Fruit fly (Drosophila melanogaster) whole organism, wandering third instar larva: ENCODE results near the gene CG13721.
A peak's percentile ranks its signal among the peaks of the same experiment; 100 is the strongest.

Source experiments
- Abd-B ChIP-seq: fragments of >200 bp; optimal IDR thresholded peaks from 2 replicates; lab custom pipeline; 2017; ENCODE audit warnings: missing biosample characterization, missing genetic modification characterization
- CG32264 ChIP-seq: fragments of 200-800 bp; sonication (Bioruptor generic); optimal IDR thresholded peaks from 2 replicates; lab custom pipeline; 2016; ENCODE audit warnings: missing biosample characterization, missing genetic modification characterization
- CG9705 ChIP-seq: fragments of 200-800 bp; sonication (Bioruptor generic); optimal IDR thresholded peaks from 2 replicates; lab custom pipeline; 2018; ENCODE audit warnings: missing biosample characterization, mild to moderate bottlenecking, missing genetic modification characterization
- CrebA ChIP-seq: fragments of 200-800 bp; sonication (Bioruptor generic); optimal IDR thresholded peaks from 2 replicates; lab custom pipeline; 2016; ENCODE audit warnings: missing biosample characterization, mild to moderate bottlenecking, missing genetic modification characterization, borderline replicate concordance
- Dif ChIP-seq: fragments of 200-275, 200-300 bp; sonication (Bioruptor generic); optimal IDR thresholded peaks from 2 replicates; lab custom pipeline; 2018; ENCODE audit warnings: missing biosample characterization, missing genetic modification characterization; ENCODE audit not compliant: partially characterized antibody
- GATAd ChIP-seq: sonication (Bioruptor generic); optimal IDR thresholded peaks from 2 replicates; lab custom pipeline; 2016; ENCODE audit warnings: missing biosample characterization, missing genetic modification characterization
- HLH106 ChIP-seq: fragments of 200-800 bp; optimal IDR thresholded peaks from 3 replicates; lab custom pipeline; 2019; ENCODE audit warnings: missing biosample characterization, mild to moderate bottlenecking, missing genetic modification characterization, moderate library complexity
- Hnf4 ChIP-seq: fragments of 200-800 bp; sonication (Bioruptor generic); optimal IDR thresholded peaks from 2 replicates; lab custom pipeline; 2016; ENCODE audit warnings: missing biosample characterization, mild to moderate bottlenecking, missing genetic modification characterization
- Hr78 ChIP-seq: fragments of >200 bp; optimal IDR thresholded peaks from 2 replicates; lab custom pipeline; 2017; ENCODE audit warnings: missing biosample characterization, missing genetic modification characterization
- Hr83 ChIP-seq: fragments of 200-300 bp; sonication (Bioruptor generic); optimal IDR thresholded peaks from 2 replicates; lab custom pipeline; 2016; ENCODE audit warnings: missing biosample characterization, mild to moderate bottlenecking, missing genetic modification characterization, moderate library complexity; ENCODE audit not compliant: poor library complexity, severe bottlenecking
- Jra ChIP-seq: sonication (Bioruptor generic); optimal IDR thresholded peaks from 2 replicates; lab custom pipeline; 2016; ENCODE audit warnings: missing biosample characterization, missing genetic modification characterization
- Mio ChIP-seq: sonication (Bioruptor generic); optimal IDR thresholded peaks from 2 replicates; lab custom pipeline; 2016; ENCODE audit warnings: missing biosample characterization, missing genetic modification characterization
- Myc ChIP-seq: fragments of >200 bp; optimal IDR thresholded peaks from 2 replicates; lab custom pipeline; 2017
- OdsH ChIP-seq: fragments of 200-800 bp; sonication (Bioruptor generic); optimal IDR thresholded peaks from 2 replicates; lab custom pipeline; 2016; ENCODE audit warnings: missing biosample characterization, mild to moderate bottlenecking, missing genetic modification characterization
- Rel ChIP-seq, 2 experiments: fragments of 200-800 bp; sonication (Bioruptor generic) in 1 of 2; optimal IDR thresholded peaks; 2 replicates in 1 of 2; 3 replicates in 1 of 2; lab custom pipeline; 2016 to 2019; ENCODE audit warnings: mild to moderate bottlenecking in 2 of 2, missing biosample characterization in 2 of 2, missing genetic modification characterization in 2 of 2, moderate library complexity in 1 of 2
- Sp1 ChIP-seq: fragments of 200-800 bp; sonication (Bioruptor generic); optimal IDR thresholded peaks from 3 replicates; lab custom pipeline; 2019; ENCODE audit warnings: missing biosample characterization, mild to moderate bottlenecking, missing genetic modification characterization, moderate library complexity
- Vsx2 ChIP-seq: fragments of 200-300, 225-300 bp; sonication (Bioruptor generic); optimal IDR thresholded peaks from 2 replicates; lab custom pipeline; 2018; ENCODE audit warnings: missing biosample characterization, missing genetic modification characterization; ENCODE audit not compliant: partially characterized antibody
- br ChIP-seq: fragments of 200-800 bp; sonication (Bioruptor generic); optimal IDR thresholded peaks from 2 replicates; lab custom pipeline; 2016; ENCODE audit warnings: missing biosample characterization, missing genetic modification characterization
- brk ChIP-seq: fragments of 200-800 bp; sonication (Bioruptor generic); optimal IDR thresholded peaks from 2 replicates; lab custom pipeline; 2016; ENCODE audit warnings: missing biosample characterization, mild to moderate bottlenecking, missing genetic modification characterization
- dl ChIP-seq, 2 experiments: fragments of 175-275, 200-275 bp in 1 of 2; fragments of 200-275 bp in 1 of 2; sonication (Bioruptor generic); optimal IDR thresholded peaks; lab custom pipeline; 2018; ENCODE audit warnings: mild to moderate bottlenecking in 2 of 2, missing biosample characterization in 2 of 2, missing genetic modification characterization in 2 of 2, moderate library complexity in 2 of 2; ENCODE audit not compliant: partially characterized antibody in 2 of 2, insufficient read depth in 1 of 2
- dmrt93B ChIP-seq: fragments of 200-800 bp; sonication (Bioruptor generic); optimal IDR thresholded peaks from 2 replicates; lab custom pipeline; 2018; ENCODE audit warnings: missing biosample characterization, mild to moderate bottlenecking, missing genetic modification characterization
- dsf ChIP-seq: sonication (Bioruptor generic); optimal IDR thresholded peaks from 2 replicates; lab custom pipeline; 2016; ENCODE audit warnings: missing biosample characterization, missing genetic modification characterization, borderline replicate concordance
- ey ChIP-seq: fragments of 200-800 bp; sonication (Bioruptor generic); optimal IDR thresholded peaks from 2 replicates; lab custom pipeline; 2016; ENCODE audit warnings: missing biosample characterization, missing genetic modification characterization
- foxo ChIP-seq, 2 experiments: fragments of 200-800 bp; sonication (Bioruptor generic); optimal IDR thresholded peaks; 2 replicates in 1 of 2; 3 replicates in 1 of 2; lab custom pipeline; 2016 to 2017; ENCODE audit warnings: missing biosample characterization in 2 of 2, missing genetic modification characterization in 2 of 2
- fru ChIP-seq: fragments of 200-800 bp; sonication (Bioruptor generic); optimal IDR thresholded peaks from 3 replicates; lab custom pipeline; 2016; ENCODE audit warnings: missing biosample characterization, mild to moderate bottlenecking, missing genetic modification characterization
- h ChIP-seq: fragments of 200-800 bp; sonication (Bioruptor generic); optimal IDR thresholded peaks from 3 replicates; lab custom pipeline; 2016; ENCODE audit warnings: missing biosample characterization, mild to moderate bottlenecking, missing genetic modification characterization
- lola ChIP-seq: fragments of >200 bp; optimal IDR thresholded peaks from 2 replicates; lab custom pipeline; 2017; ENCODE audit warnings: missing biosample characterization, missing genetic modification characterization
- pan ChIP-seq: fragments of >200 bp; optimal IDR thresholded peaks from 2 replicates; lab custom pipeline; 2017
- psq ChIP-seq: fragments of 200-800 bp; sonication (Bioruptor generic); optimal IDR thresholded peaks from 3 replicates; lab custom pipeline; 2017; ENCODE audit warnings: missing biosample characterization, mild to moderate bottlenecking, missing genetic modification characterization, moderate library complexity
- rgr ChIP-seq: fragments of 200-800 bp; sonication (Bioruptor generic); optimal IDR thresholded peaks from 3 replicates; lab custom pipeline; 2016; ENCODE audit warnings: missing biosample characterization, mild to moderate bottlenecking, missing genetic modification characterization
- sage ChIP-seq: fragments of 200-800 bp; sonication (Bioruptor generic); optimal IDR thresholded peaks from 2 replicates; lab custom pipeline; 2016; ENCODE audit warnings: missing biosample characterization, mild to moderate bottlenecking, missing genetic modification characterization
- sv ChIP-seq: fragments of 200-800 bp; sonication (Bioruptor generic); optimal IDR thresholded peaks from 3 replicates; lab custom pipeline; 2016; ENCODE audit warnings: missing biosample characterization, missing genetic modification characterization
- tai ChIP-seq: sonication (Bioruptor generic); optimal IDR thresholded peaks from 2 replicates; lab custom pipeline; 2016; ENCODE audit warnings: missing biosample characterization, missing genetic modification characterization
- woc ChIP-seq: sonication (Bioruptor generic); optimal IDR thresholded peaks from 2 replicates; lab custom pipeline; 2016; ENCODE audit warnings: missing biosample characterization, mild to moderate bottlenecking, missing genetic modification characterization

Gene CG13721

dm6 chr3L:4545731-4546130, 48.2 kb upstream of the CG13721 start:
- no peak for TF ChIP-seq Dif (GFP tag; lab: Kevin White, UChicago)
- no peak for TF ChIP-seq Jra
- TF ChIP-seq foxo (GFP tag; optimal IDR thresholded peaks at IDR 0.05; lab: Kevin White, UChicago): peak in 1 of 2 experiments; percentile 11
- TF ChIP-seq fru (GFP tag; lab: Kevin White, UChicago): peak; percentile 10
- TF ChIP-seq pan (lab: Kevin White, UChicago): no peak
- peak; percentile 24 for TF ChIP-seq rgr (GFP tag; lab: Kevin White, UChicago)

dm6 chr3L:4545138-4545537, 47.6 kb upstream of the CG13721 start:
- TF ChIP-seq woc (no peak), Hnf4 (GFP tag; lab: Kevin White, UChicago) (peak; percentile 48)
- TF ChIP-seq, all 38 proteins: peak for 1

dm6 chr3L:4544633-4545032, 47.1 kb upstream of the CG13721 start:
- no peak for TF ChIP-seq CG9705
- TF ChIP-seq GATAd (GFP tag; lab: Kevin White, UChicago): no peak
- TF ChIP-seq dl (GFP tag; optimal IDR thresholded peaks at IDR 0.05; lab: Kevin White, UChicago; ENCODE audit: insufficient read depth in 1 of 2, partially characterized antibody in 2 of 2): no peak
- TF ChIP-seq Hr83 (GFP tag; lab: Kevin White, UChicago): no peak
- no peak for TF ChIP-seq Vsx2 (GFP tag; lab: Kevin White, UChicago)
- no peak for TF ChIP-seq HLH106 (tag; lab: Kevin White, UChicago)
- TF ChIP-seq brk: no peak
- TF ChIP-seq Hnf4 (GFP tag; lab: Kevin White, UChicago): no peak
- no peak for TF ChIP-seq h (GFP tag; lab: Kevin White, UChicago)
- TF ChIP-seq Jra: no peak
- TF ChIP-seq foxo (GFP tag; optimal IDR thresholded peaks at IDR 0.05; lab: Kevin White, UChicago): no peak
- no peak for TF ChIP-seq OdsH (GFP tag; lab: Kevin White, UChicago)
- no peak for TF ChIP-seq rgr (GFP tag; lab: Kevin White, UChicago)
- TF ChIP-seq, all 38 proteins: peak for 0

dm6 chr3L:4543807-4544197, 46.2 kb upstream of the CG13721 start:
- TF ChIP-seq GATAd (GFP tag; lab: Kevin White, UChicago): peak; percentile 58
- peak; percentile 39 for TF ChIP-seq tai (GFP tag; lab: Kevin White, UChicago)
- no peak for TF ChIP-seq Rel (GFP tag; optimal IDR thresholded peaks at IDR 0.05; lab: Kevin White, UChicago)
- TF ChIP-seq Rel (tag; optimal IDR thresholded peaks at IDR 0.05; lab: Kevin White, UChicago): peak; percentile 57
- TF ChIP-seq Dif (GFP tag; lab: Kevin White, UChicago): peak; percentile 27
- TF ChIP-seq woc: no peak
- no peak for TF ChIP-seq Jra
- TF ChIP-seq Sp1: no peak
- TF ChIP-seq pan (lab: Kevin White, UChicago): no peak
- TF ChIP-seq psq (GFP tag; lab: Kevin White, UChicago): no peak
- TF ChIP-seq br (GFP tag; lab: Kevin White, UChicago): peak; percentile 28
- TF ChIP-seq HLH106 (tag; lab: Kevin White, UChicago): peak; percentile 14
- no peak for TF ChIP-seq CrebA (GFP tag; lab: Kevin White, UChicago)
- peak; percentile 28 for TF ChIP-seq Hnf4 (GFP tag; lab: Kevin White, UChicago)
- TF ChIP-seq Hr83 (GFP tag; lab: Kevin White, UChicago): peak; percentile 79
- peak; percentile 12 for TF ChIP-seq rgr (GFP tag; lab: Kevin White, UChicago)
- peak; percentile 78 for TF ChIP-seq fru (GFP tag; lab: Kevin White, UChicago)
- TF ChIP-seq h (GFP tag; lab: Kevin White, UChicago): peak; percentile 68
- TF ChIP-seq ey (GFP tag; lab: Kevin White, UChicago): no peak
- TF ChIP-seq, all 38 proteins: peak for 11

- no peak for TF ChIP-seq Hr78 (GFP tag; lab: Kevin White, UChicago)
- TF ChIP-seq ey (GFP tag; lab: Kevin White, UChicago): peak; percentile 65
- no peak for TF ChIP-seq dl (GFP tag; optimal IDR thresholded peaks at IDR 0.05; lab: Kevin White, UChicago; ENCODE audit: insufficient read depth in 1 of 2, partially characterized antibody in 2 of 2)
- no peak for TF ChIP-seq Myc (lab: Kevin White, UChicago)
- TF ChIP-seq pan (lab: Kevin White, UChicago): no peak
- TF ChIP-seq Jra: peak; percentile 34
- no peak for TF ChIP-seq Rel (GFP tag; optimal IDR thresholded peaks at IDR 0.05; lab: Kevin White, UChicago)
- peak; percentile 3 for TF ChIP-seq Rel (tag; optimal IDR thresholded peaks at IDR 0.05; lab: Kevin White, UChicago)
- peak; percentile 79 for TF ChIP-seq h (GFP tag; lab: Kevin White, UChicago)
- TF ChIP-seq Mio (GFP tag; lab: Kevin White, UChicago): no peak
- TF ChIP-seq tai (GFP tag; lab: Kevin White, UChicago): no peak
- TF ChIP-seq CG32264 (GFP tag; lab: Kevin White, UChicago): peak; percentile 31
- no peak for TF ChIP-seq brk
- TF ChIP-seq Dif (GFP tag; lab: Kevin White, UChicago): no peak
- TF ChIP-seq CG9705: peak; percentile 24
- peak; percentile 80 for TF ChIP-seq OdsH (GFP tag; lab: Kevin White, UChicago)
- no peak for TF ChIP-seq lola (GFP tag; lab: Kevin White, UChicago)
- TF ChIP-seq woc: peak; percentile 88
- TF ChIP-seq HLH106 (tag; lab: Kevin White, UChicago): peak; percentile 56
- peak; percentile 67 for TF ChIP-seq psq (GFP tag; lab: Kevin White, UChicago)
- peak in 1 of 2 experiments; percentile 87 for TF ChIP-seq foxo (GFP tag; optimal IDR thresholded peaks at IDR 0.05; lab: Kevin White, UChicago)
- peak; percentile 27 for TF ChIP-seq sage
- TF ChIP-seq rgr (GFP tag; lab: Kevin White, UChicago): peak; percentile 77
- TF ChIP-seq dsf (GFP tag; lab: Kevin White, UChicago): no peak
- TF ChIP-seq Abd-B (GFP tag; lab: Kevin White, UChicago): no peak
- peak; percentile 22 for TF ChIP-seq sv (GFP tag; lab: Kevin White, UChicago)
- no peak for TF ChIP-seq dmrt93B
- peak; percentile 72 for TF ChIP-seq Hr83 (GFP tag; lab: Kevin White, UChicago)
These were observed 45.6 kb upstream of the CG13721 start for dm6 chr3L:4543034-4543806.
